Worm (Caenorhabditis elegans) whole organism, L4 larva: ENCODE measurements around the gene F22B8.7.

Source experiments
- F10B5.3 ChIP-seq: sonication (generic microtip); optimal IDR thresholded peaks from 2 replicates; lab custom pipeline; 2016; ENCODE audit warnings: mild to moderate bottlenecking, missing genetic modification characterization, missing compliant biosample characterization
- F49E8.2 ChIP-seq: sonication (generic microtip); optimal IDR thresholded peaks from 2 replicates; lab custom pipeline; 2016; ENCODE audit warnings: missing compliant biosample characterization, mild to moderate bottlenecking, missing genetic modification characterization, borderline replicate concordance
- R02D3.7 ChIP-seq: fragments of 150-350 bp; sonication (generic microtip); optimal IDR thresholded peaks from 3 replicates; lab custom pipeline; 2014; ENCODE audit warnings: missing biosample characterization, missing genetic modification characterization
- ZK337.2 ChIP-seq: fragments of 200-800 bp; sonication (Bioruptor generic); IDR thresholded peaks from 2 replicates; pipeline ENCODE4 v1.3.6; 2022; ENCODE audit warnings: missing genetic modification reagents, missing genetic modification characterization, missing compliant biosample characterization
- aly-2 ChIP-seq: sonication (generic microtip); optimal IDR thresholded peaks from 2 replicates; lab custom pipeline; 2018; ENCODE audit warnings: missing biosample characterization, missing genetic modification characterization
- ama-1 ChIP-seq: fragments of 150-350 bp; optimal IDR thresholded peaks from 2 replicates; lab custom pipeline; 2014; ENCODE audit warnings: inconsistent platforms, mixed read lengths
- arid-1 ChIP-seq: fragments of 200-800 bp; sonication (Bioruptor generic); conservative IDR thresholded peaks from 2 replicates; pipeline ENCODE4 v1.3.6; 2022; ENCODE audit warnings: missing genetic modification reagents, missing genetic modification characterization, missing compliant biosample characterization
- attf-4 ChIP-seq: sonication (generic microtip); optimal IDR thresholded peaks from 3 replicates; lab custom pipeline; 2017; ENCODE audit warnings: missing biosample characterization, missing genetic modification characterization
- ceh-28 ChIP-seq: fragments of 150-350 bp; optimal IDR thresholded peaks from 2 replicates; lab custom pipeline; 2014; ENCODE audit warnings: missing biosample characterization, missing genetic modification reagents, missing genetic modification characterization
- ceh-62 ChIP-seq: sonication (generic microtip); optimal IDR thresholded peaks from 2 replicates; lab custom pipeline; 2017; ENCODE audit warnings: missing biosample characterization, missing genetic modification characterization
- ces-1 ChIP-seq: fragments of 150-350 bp; sonication (generic microtip); optimal IDR thresholded peaks from 4 replicates; lab custom pipeline; 2014; ENCODE audit warnings: missing biosample characterization, missing genetic modification reagents, missing genetic modification characterization
- cey-2 ChIP-seq: sonication (generic microtip); optimal IDR thresholded peaks from 3 replicates; lab custom pipeline; 2017; ENCODE audit warnings: missing genetic modification characterization, mild to moderate bottlenecking, missing compliant biosample characterization, antibody characterized with exemption, borderline replicate concordance; ENCODE audit not compliant: insufficient read depth
- ctbp-1 ChIP-seq: fragments of 200-800 bp; sonication (Bioruptor generic); IDR thresholded peaks from 2 replicates; pipeline ENCODE4 v1.3.6; 2022; ENCODE audit warnings: missing genetic modification reagents, missing genetic modification characterization, missing compliant biosample characterization
- daf-12 ChIP-seq: fragments of 150-350 bp; optimal IDR thresholded peaks from 2 replicates; lab custom pipeline; 2014; ENCODE audit warnings: missing biosample characterization, missing genetic modification reagents, missing genetic modification characterization
- daf-16 ChIP-seq, 3 experiments: sonication (generic microtip); optimal IDR thresholded peaks; 2 replicates each; lab custom pipeline; 2016 to 2017; ENCODE audit warnings: missing genetic modification characterization in 3 of 3, missing genetic modification reagents in 3 of 3, mild to moderate bottlenecking in 2 of 3, missing compliant biosample characterization in 2 of 3, missing biosample characterization in 1 of 3, moderate library complexity in 1 of 3
- daf-19 ChIP-seq: fragments of 200-800 bp; sonication (Bioruptor generic); conservative IDR thresholded peaks from 2 replicates; pipeline ENCODE4 v1.3.6; 2022; ENCODE audit warnings: missing genetic modification characterization, missing compliant biosample characterization
- dmd-6 ChIP-seq: fragments of 200-800 bp; sonication (Bioruptor generic); IDR thresholded peaks from 2 replicates; pipeline ENCODE4 v1.3.6; 2022; ENCODE audit warnings: missing genetic modification reagents, missing genetic modification characterization, missing compliant biosample characterization
- dmd-9 ChIP-seq: fragments of 200-800 bp; sonication (Bioruptor generic); IDR thresholded peaks from 2 replicates; pipeline ENCODE4 v1.3.6; 2022; ENCODE audit warnings: missing genetic modification reagents, missing genetic modification characterization, missing compliant biosample characterization
- dve-1 ChIP-seq: sonication (generic microtip); optimal IDR thresholded peaks from 2 replicates; lab custom pipeline; 2017; ENCODE audit warnings: antibody characterized with exemption, mild to moderate bottlenecking, missing genetic modification characterization, missing compliant biosample characterization; ENCODE audit not compliant: insufficient read depth
- egl-43 ChIP-seq: fragments of 200-800 bp; sonication (Bioruptor generic); IDR thresholded peaks from 2 replicates; pipeline ENCODE4 v1.3.6; 2022; ENCODE audit warnings: missing genetic modification reagents, missing genetic modification characterization, missing compliant biosample characterization
- fkh-10 ChIP-seq: fragments of 150-350 bp; optimal IDR thresholded peaks from 2 replicates; lab custom pipeline; 2014; ENCODE audit warnings: missing biosample characterization, missing genetic modification reagents, missing genetic modification characterization
- fos-1 ChIP-seq: fragments of 150-350 bp; optimal IDR thresholded peaks from 2 replicates; lab custom pipeline; 2014; ENCODE audit warnings: missing biosample characterization, missing genetic modification characterization
- hlh-30 ChIP-seq: sonication (generic microtip); optimal IDR thresholded peaks from 2 replicates; lab custom pipeline; 2017; ENCODE audit warnings: antibody characterized with exemption, mild to moderate bottlenecking, missing genetic modification characterization, missing compliant biosample characterization; ENCODE audit not compliant: insufficient read depth
- lin-13 ChIP-seq: fragments of 150-350 bp; optimal IDR thresholded peaks from 2 replicates; lab custom pipeline; 2014; ENCODE audit warnings: missing biosample characterization, missing genetic modification reagents, missing genetic modification characterization
- lin-39 ChIP-seq: fragments of 150-350 bp; optimal IDR thresholded peaks from 2 replicates; lab custom pipeline; 2014; ENCODE audit warnings: missing biosample characterization, missing genetic modification reagents, missing genetic modification characterization
- lsy-2 ChIP-seq, 2 experiments: fragments of 150-350 bp in 1 of 2; sonication (generic microtip) in 1 of 2; optimal IDR thresholded peaks; 2 replicates each; lab custom pipeline; 2014 to 2017; ENCODE audit warnings: missing biosample characterization in 2 of 2, missing genetic modification characterization in 2 of 2
- mxl-3 ChIP-seq: fragments of 200-800 bp; sonication (Bioruptor generic); optimal IDR thresholded peaks from 2 replicates; lab custom pipeline; 2018; ENCODE audit warnings: mild to moderate bottlenecking, missing genetic modification characterization, missing compliant biosample characterization
- nhr-102 ChIP-seq: sonication (generic microtip); optimal IDR thresholded peaks from 2 replicates; lab custom pipeline; 2016; ENCODE audit warnings: mild to moderate bottlenecking, missing genetic modification characterization, moderate library complexity, missing compliant biosample characterization
- nhr-28 ChIP-seq: fragments of 150-350 bp; optimal IDR thresholded peaks from 2 replicates; lab custom pipeline; 2014; ENCODE audit warnings: missing biosample characterization, missing genetic modification characterization
- nhr-41 ChIP-seq: fragments of 200-800 bp; sonication (Bioruptor generic); IDR thresholded peaks from 2 replicates; pipeline ENCODE4 v1.3.6; 2022; ENCODE audit warnings: missing genetic modification reagents, missing genetic modification characterization, missing compliant biosample characterization
- pha-4 ChIP-seq, 2 experiments: fragments of 150-350 bp in 1 of 2; fragments of 200-800 bp in 1 of 2; sonication (Bioruptor generic) in 1 of 2; IDR thresholded peaks in 1 of 2; optimal IDR thresholded peaks in 1 of 2; 2 replicates each; pipeline versions ENCODE4 v1.3.6 to Lab custom; 2014 to 2022; ENCODE audit warnings: missing genetic modification characterization in 2 of 2, missing genetic modification reagents in 2 of 2, missing biosample characterization in 1 of 2, missing compliant biosample characterization in 1 of 2
- pqm-1 ChIP-seq: sonication (generic microtip); optimal IDR thresholded peaks from 2 replicates; lab custom pipeline; 2017; ENCODE audit warnings: missing biosample characterization, missing genetic modification characterization
- spr-3 ChIP-seq: fragments of 200-800 bp; sonication (Bioruptor generic); optimal IDR thresholded peaks from 2 replicates; lab custom pipeline; 2018; ENCODE audit warnings: mild to moderate bottlenecking, missing genetic modification characterization, missing compliant biosample characterization
- tag-97 ChIP-seq: fragments of 200-800 bp; sonication (Bioruptor generic); IDR thresholded peaks from 2 replicates; pipeline ENCODE4 v1.3.6; 2022; ENCODE audit warnings: missing genetic modification characterization, missing compliant biosample characterization
- unc-62 ChIP-seq, 3 experiments: fragments of 150-350 bp in 1 of 3; sonication (generic microtip); optimal IDR thresholded peaks in 2 of 3; peaks in 1 of 3; 1 replicate in 1 of 3; 2 replicates in 2 of 3; lab custom pipeline; 2014 to 2017; ENCODE audit warnings: missing biosample characterization in 3 of 3, missing genetic modification characterization in 3 of 3, missing genetic modification reagents in 3 of 3, missing genotype in 1 of 3
- zag-1 ChIP-seq: fragments of 150-350 bp; optimal IDR thresholded peaks from 2 replicates; lab custom pipeline; 2014; ENCODE audit warnings: missing biosample characterization, missing genetic modification characterization
- ztf-11 ChIP-seq: fragments of 150-350 bp; optimal IDR thresholded peaks from 2 replicates; lab custom pipeline; 2014; ENCODE audit warnings: missing biosample characterization, missing genetic modification characterization

F22B8.7 gene

ce11 chrV:16121451-16121850 lies 27.1 kb downstream of the F22B8.7 start:
- TF ChIP-seq ceh-62: no peak
- TF ChIP-seq lsy-2 (tag; optimal IDR thresholded peaks at IDR 0.05; lab: Kevin White, UChicago): no peak
- no peak for TF ChIP-seq pha-4 (GFP tag; IDR thresholded peaks at IDR 0.05; lab: Robert Waterston, UW)
- peak; percentile 7 for TF ChIP-seq pha-4 (tag; optimal IDR thresholded peaks at IDR 0.05; lab: Kevin White, UChicago)
- peak; percentile 1 for TF ChIP-seq pqm-1 (tag; lab: Kevin White, UChicago)
- TF ChIP-seq dve-1 (tag; lab: Kevin White, UChicago): peak; percentile 32
- no peak for TF ChIP-seq zag-1 (tag; lab: Kevin White, UChicago)
- no peak for TF ChIP-seq fkh-10 (GFP tag; lab: Kevin White, UChicago)
- peak; percentile 12; the same call in 1 of the 2 replicates for TF ChIP-seq dmd-6 (GFP tag; lab: Robert Waterston, UW)
- no peak for TF ChIP-seq ama-1 (lab: Kevin White, UChicago)
- no peak for TF ChIP-seq ctbp-1 (GFP tag; lab: Robert Waterston, UW)
- TF ChIP-seq nhr-28 (tag; lab: Kevin White, UChicago): peak; percentile 60
- no peak for TF ChIP-seq hlh-30
- no peak for TF ChIP-seq attf-4 (tag; lab: Kevin White, UChicago)
- TF ChIP-seq egl-43: no peak
- no peak for TF ChIP-seq ceh-28 (tag; lab: Kevin White, UChicago)
- no peak for TF ChIP-seq daf-16 (GFP tag; optimal IDR thresholded peaks at IDR 0.05; lab: Kevin White, UChicago)
- TF ChIP-seq daf-16 (tag; optimal IDR thresholded peaks at IDR 0.05; lab: Kevin White, UChicago): peak; percentile 29
- TF ChIP-seq, all 104 proteins: peak for 6

- no peak for TF ChIP-seq aly-2 (tag; lab: Kevin White, UChicago)
- TF ChIP-seq ama-1 (lab: Kevin White, UChicago): no peak
- no peak for TF ChIP-seq ceh-62
- TF ChIP-seq daf-19 (GFP tag; lab: Robert Waterston, UW): no peak
- TF ChIP-seq R02D3.7 (tag; lab: Kevin White, UChicago): no peak
- TF ChIP-seq lin-13: no peak
- no peak for TF ChIP-seq ces-1 (GFP tag; lab: Kevin White, UChicago)
- TF ChIP-seq ztf-11: no peak
These were observed 30.4 kb downstream of the F22B8.7 start, which contains the start of gene nhr-111 for ce11 chrV:16124739-16125138. Gene nhr-111 (minus strand): TSS chrV:16124839.

ce11 chrV:16127401-16127800 lies 33.0 kb downstream of the F22B8.7 start, which contains the start of gene fbxa-143:
Gene fbxa-143 (minus strand): TSS chrV:16127501.
- TF ChIP-seq cey-2 (no peak), daf-19 (GFP tag; lab: Robert Waterston, UW) (no peak), mxl-3 (GFP tag; lab: Kevin White, UChicago) (no peak), arid-1 (no peak), nhr-28 (tag; lab: Kevin White, UChicago) (peak; percentile 48), dmd-9 (no peak)

ce11 chrV:16129116-16129515 lies 34.7 kb downstream of the F22B8.7 start:
- TF ChIP-seq daf-12 (no peak), spr-3 (GFP tag; lab: Kevin White, UChicago) (no peak), lin-39 (tag; lab: Kevin White, UChicago) (no peak), ZK337.2 (no peak), daf-16 (GFP tag; optimal IDR thresholded peaks at IDR 0.05; lab: Kevin White, UChicago) (no peak), daf-16 (tag; optimal IDR thresholded peaks at IDR 0.05; lab: Kevin White, UChicago) (peak; percentile 38), dve-1 (tag; lab: Kevin White, UChicago) (peak; percentile 38), mxl-3 (GFP tag; lab: Kevin White, UChicago) (no peak), pqm-1 (tag; lab: Kevin White, UChicago) (peak; percentile 78), nhr-41 (GFP tag; lab: Robert Waterston, UW) (no peak), zag-1 (tag; lab: Kevin White, UChicago) (no peak)
- TF ChIP-seq, all 104 proteins: peak for 3

- no peak for TF ChIP-seq nhr-102
- TF ChIP-seq F10B5.3 (tag; lab: Kevin White, UChicago): no peak
- peak in 1 of 2 experiments; percentile 27 for TF ChIP-seq unc-62 (GFP tag; optimal IDR thresholded peaks at IDR 0.05 in 1 of 2; lab: Kevin White, UChicago)
- TF ChIP-seq unc-62 (tag; optimal IDR thresholded peaks at IDR 0.05; lab: Kevin White, UChicago): no peak
- no peak for TF ChIP-seq fos-1 (tag; lab: Kevin White, UChicago)
- TF ChIP-seq F49E8.2 (tag; lab: Kevin White, UChicago): no peak
- no peak for TF ChIP-seq arid-1
- no peak for TF ChIP-seq tag-97 (GFP tag; lab: Robert Waterston, UW)
- TF ChIP-seq, all 104 proteins: peak for 1
These were observed 36.9 kb downstream of the F22B8.7 start, which contains the start of gene fbxa-142 for ce11 chrV:16131249-16131648. Gene fbxa-142 (minus strand): TSS chrV:16131349.
